Worm (Caenorhabditis elegans) whole organism, L2 larva: Measurements from ENCODE around the gene fbxc-21.

Source experiments
- dmd-4 ChIP-seq: sonication (generic microtip); optimal IDR thresholded peaks from 2 replicates; lab custom pipeline; 2017; ENCODE audit warnings: missing biosample characterization, missing genetic modification characterization
- elt-1 ChIP-seq: fragments of 150-350 bp; optimal IDR thresholded peaks from 2 replicates; lab custom pipeline; 2014; ENCODE audit warnings: missing biosample characterization, missing genetic modification characterization
- lin-39 ChIP-seq: fragments of 150-350 bp; optimal IDR thresholded peaks from 2 replicates; lab custom pipeline; 2014; ENCODE audit warnings: missing biosample characterization, missing genetic modification reagents, missing genetic modification characterization
- lsy-2 ChIP-seq, 2 experiments: fragments of 150-350 bp in 1 of 2; sonication (generic microtip) in 1 of 2; optimal IDR thresholded peaks; 2 replicates each; lab custom pipeline; 2014 to 2017; ENCODE audit warnings: missing biosample characterization in 2 of 2, missing genetic modification characterization in 2 of 2
- snpc-4 ChIP-seq: fragments of 150-350 bp; optimal IDR thresholded peaks from 2 replicates; lab custom pipeline; 2014; ENCODE audit warnings: missing biosample characterization, missing genetic modification characterization

DNA sequence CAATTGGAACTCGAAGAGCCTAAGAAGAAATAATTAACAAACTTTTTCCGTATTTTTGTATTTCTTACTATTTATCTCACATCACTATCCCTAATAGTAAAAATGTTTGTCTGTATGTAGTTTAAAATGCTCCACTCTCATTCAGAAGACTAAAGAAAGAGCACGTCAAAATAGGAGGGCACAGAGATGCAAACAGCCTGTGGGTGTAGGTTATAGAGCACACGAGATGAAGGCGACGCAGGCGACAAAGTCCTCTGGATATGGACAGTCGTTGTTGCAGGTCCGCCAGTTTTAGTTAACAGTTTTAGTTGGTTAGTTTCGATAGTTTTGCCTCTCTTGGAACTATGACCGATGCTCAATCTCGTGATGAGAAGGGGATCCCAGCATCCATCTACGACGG is 39.2 kb upstream of the fbxc-21 start, which contains the start of gene ceh-82:
- TF ChIP-seq dmd-4 (tag; lab: Kevin White, UChicago) (no peak), snpc-4 (tag; lab: Kevin White, UChicago) (no peak), lsy-2 (tag; optimal IDR thresholded peaks at IDR 0.05; lab: Kevin White, UChicago) (no peak), elt-1 (tag; lab: Kevin White, UChicago) (no peak), lin-39 (tag; lab: Kevin White, UChicago) (no peak)
